Worm (Caenorhabditis elegans): ENCODE data around the gene gsp-1.

DNA sequence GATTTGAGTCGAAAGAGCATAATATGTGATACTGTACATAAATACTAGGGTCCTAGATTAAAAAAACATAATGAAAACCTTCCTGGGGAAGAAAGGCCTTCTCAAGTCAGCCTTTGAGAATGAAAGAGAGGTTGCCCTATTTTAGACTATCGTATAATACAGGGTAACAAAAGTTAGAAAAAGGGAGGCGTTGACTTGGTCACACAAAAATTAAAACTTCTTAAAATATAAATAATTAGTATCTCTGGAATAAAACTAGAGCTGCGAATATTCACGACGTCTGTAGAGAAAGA lies 30.3 kb downstream of the gsp-1 start:
- TF ChIP-seq blmp-1 (tag; optimal IDR thresholded peaks at IDR 0.05) (no peak), zag-1 (tag; optimal IDR thresholded peaks at IDR 0.05) (no peak), dpl-1 (GFP tag; optimal IDR thresholded peaks at IDR 0.05) (no peak), lin-39 (tag; optimal IDR thresholded peaks at IDR 0.05) (no peak), nhr-77 (tag; optimal IDR thresholded peaks at IDR 0.05) (no peak), zip-4 (GFP tag; optimal IDR thresholded peaks at IDR 0.05) (no peak)

Data from whole organism, L1 larva.